Fruit fly (Drosophila melanogaster) S2 (cell line): ENCODE results near the gene CG13310.

Source experiments
- CG8478 ChIP-seq: fragments of >200 bp; optimal IDR thresholded peaks from 2 replicates; lab custom pipeline; 2018
- CTCF ChIP-seq, 2 experiments: fragments of >200 bp; optimal IDR thresholded peaks; 2 replicates each; lab custom pipeline; 2018

The CG13310 gene

dm6 chr3L:8804082-8804814 is 3.9 kb upstream of the CG13310 start, which contains the start of the genes CG32023 and CG34427:
TSS of gene CG32023 (minus strand) at chr3L:8804182.
TSS of gene CG34427 (plus strand) at chr3L:8804764.
- TF ChIP-seq CTCF (optimal IDR thresholded peaks at IDR 0.05; lab: Kevin White, UChicago) = no peak
- TF ChIP-seq CG8478 = no peak

dm6 chr3L:8802064-8802463 is 1.7 kb upstream of the CG13310 start, which contains the start of the genes CG13311 and CG34426:
TSS of gene CG13311 (minus strand) at chr3L:8802164.
TSS of gene CG34426 (plus strand) at chr3L:8802463.
- no peak for TF ChIP-seq CTCF (optimal IDR thresholded peaks at IDR 0.05; lab: Kevin White, UChicago)
- TF ChIP-seq CG8478 = no peak

DNA sequence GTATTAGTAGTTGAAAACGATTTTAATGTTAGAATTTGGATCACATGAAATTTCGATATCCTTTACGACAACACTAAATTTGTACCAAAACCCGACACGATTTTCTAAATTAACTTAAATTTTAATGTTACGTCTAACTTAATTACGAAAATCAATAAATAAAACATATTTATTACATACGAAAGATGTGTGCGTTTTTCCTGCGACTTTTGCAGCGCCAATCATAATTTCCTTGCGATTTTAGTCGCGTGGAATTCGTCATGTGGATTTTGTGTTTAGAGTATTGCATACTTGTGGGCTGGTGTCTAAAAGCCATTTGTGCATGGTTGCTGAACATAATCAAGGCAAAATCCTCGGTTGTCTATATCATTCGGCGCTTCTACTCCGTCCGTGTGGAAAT is 1.8 kb downstream of the CG13310 start:
- TF ChIP-seq CTCF (optimal IDR thresholded peaks at IDR 0.05; lab: Kevin White, UChicago) (no peak), CG8478 (no peak)

DNA sequence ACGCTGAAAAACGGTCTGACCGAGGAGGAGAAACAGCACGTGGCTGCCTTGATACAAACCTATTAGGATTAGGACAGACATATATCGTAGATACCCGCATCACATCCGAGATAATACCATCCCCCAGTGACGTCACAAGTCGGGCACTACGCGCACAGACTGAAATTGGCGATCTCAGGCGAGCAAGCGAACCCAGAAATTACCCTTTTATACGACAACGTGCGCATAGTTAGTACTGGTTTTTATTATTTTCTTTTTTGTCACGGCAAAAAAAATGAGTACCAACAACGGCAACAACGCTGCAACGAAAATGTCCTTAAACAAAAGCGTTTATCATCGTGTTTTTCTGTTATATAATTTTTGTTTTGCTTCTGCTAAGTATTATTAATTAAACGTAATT is 2.2 kb downstream of the CG13310 start:
- TF ChIP-seq CTCF (optimal IDR thresholded peaks at IDR 0.05; lab: Kevin White, UChicago) = no peak
- TF ChIP-seq CG8478 = no peak

DNA sequence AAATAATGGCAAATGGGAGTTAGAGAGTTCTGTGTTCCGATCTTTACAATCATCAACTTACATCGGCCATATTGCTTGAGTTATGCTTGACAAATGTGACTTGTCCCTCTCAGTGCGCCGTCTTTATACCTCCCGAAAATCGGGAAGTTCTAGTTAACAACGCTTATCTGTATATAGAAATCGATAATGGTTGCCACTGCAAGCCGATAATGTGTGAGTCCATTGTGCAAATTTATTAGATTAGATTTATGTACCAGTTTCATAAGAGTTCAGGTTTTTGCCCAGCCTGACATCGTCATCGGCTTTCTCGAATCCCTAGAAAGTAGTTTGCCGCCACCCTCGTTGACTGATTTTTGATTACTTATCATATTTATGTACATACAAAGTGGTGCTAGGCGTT is 11.9 kb downstream of the CG13310 start, which contains the start of gene Acbp5:
Gene Acbp5 (minus strand): TSS at position 101 of the 400 bp plus-strand sequence.
- no peak for TF ChIP-seq CTCF (optimal IDR thresholded peaks at IDR 0.05; lab: Kevin White, UChicago)
- TF ChIP-seq CG8478 = no peak

DNA sequence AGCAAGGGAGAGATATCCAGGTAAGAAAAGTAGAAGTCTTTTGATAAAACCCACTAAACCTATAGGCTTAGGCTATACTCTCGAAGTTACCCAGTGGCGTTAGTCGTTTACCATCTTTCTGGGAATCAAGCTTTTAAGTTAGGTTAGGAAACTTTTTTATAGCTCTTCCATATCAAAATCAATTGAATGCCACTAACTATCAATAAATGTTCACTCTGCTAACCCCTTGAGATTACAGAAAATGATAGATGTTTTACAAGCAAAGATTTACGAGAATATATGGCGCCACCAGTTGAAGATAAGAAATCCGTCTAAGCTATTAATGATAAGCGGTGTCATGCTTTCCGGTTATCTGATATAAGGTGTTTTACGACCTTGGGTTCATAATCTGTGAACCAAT is 12.6 kb downstream of the CG13310 start:
- TF ChIP-seq CG8478 (no peak), CTCF (optimal IDR thresholded peaks at IDR 0.05; lab: Kevin White, UChicago) (no peak)

DNA sequence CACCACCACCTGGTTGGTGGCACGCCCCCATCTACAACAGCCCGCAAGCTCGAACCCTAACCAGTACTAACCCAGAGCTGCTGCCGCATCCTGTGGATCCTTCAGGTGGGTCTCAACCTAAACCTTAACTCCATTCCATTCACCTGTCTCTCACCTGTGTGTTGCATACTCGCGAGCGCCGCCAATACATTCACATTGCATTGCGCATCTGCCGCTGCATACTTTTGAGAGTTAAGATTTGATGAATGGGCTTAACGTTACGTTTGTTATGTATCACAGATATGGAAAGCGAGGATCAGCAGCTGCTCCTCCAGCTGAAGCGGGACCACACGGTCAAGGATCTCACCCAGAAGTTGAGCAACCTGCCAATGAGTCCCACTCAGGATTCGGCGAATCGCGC is 13.1 kb downstream of the CG13310 start:
- TF ChIP-seq CTCF (optimal IDR thresholded peaks at IDR 0.05; lab: Kevin White, UChicago) = no peak
- no peak for TF ChIP-seq CG8478

dm6 chr3L:8783299-8783698 is 17.0 kb downstream of the CG13310 start:
- TF ChIP-seq CG8478 = no peak
- no peak for TF ChIP-seq CTCF (optimal IDR thresholded peaks at IDR 0.05; lab: Kevin White, UChicago)

dm6 chr3L:8781993-8782392 is 18.3 kb downstream of the CG13310 start:
- no peak for TF ChIP-seq CTCF (optimal IDR thresholded peaks at IDR 0.05; lab: Kevin White, UChicago)
- TF ChIP-seq CG8478 = no peak

dm6 chr3L:8780723-8781296 is 19.5 kb downstream of the CG13310 start:
- TF ChIP-seq CTCF (optimal IDR thresholded peaks at IDR 0.05; lab: Kevin White, UChicago) (no peak), CG8478 (no peak)

DNA sequence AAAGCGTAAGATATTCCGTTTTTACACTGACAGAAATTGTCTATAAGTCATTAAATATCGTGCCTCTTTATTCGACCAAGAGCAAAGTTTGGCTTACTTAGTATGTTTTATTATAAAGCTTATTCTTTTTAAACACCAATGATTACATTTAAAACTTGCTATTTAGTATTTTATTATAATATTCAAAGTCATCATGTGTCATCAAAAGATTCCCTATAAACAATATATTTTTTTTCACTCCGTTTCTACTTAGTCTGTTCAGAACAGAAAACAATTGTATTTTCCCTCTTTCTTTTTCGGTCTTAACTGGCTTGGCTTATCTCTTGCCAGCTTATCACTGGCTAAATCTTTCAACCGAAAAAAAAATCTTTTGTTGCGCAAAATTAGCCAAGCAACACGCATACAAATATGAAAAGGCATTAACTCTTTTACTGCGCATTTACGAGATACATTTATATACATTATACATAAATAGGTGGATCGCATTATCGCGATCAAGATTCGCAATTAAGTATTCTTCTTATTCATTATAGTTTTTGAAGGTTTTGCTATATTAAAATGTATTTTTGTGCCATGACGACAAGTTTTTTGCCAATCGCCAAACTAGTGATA is 22.9 kb downstream of the CG13310 start:
- TF ChIP-seq CG8478 (no peak), CTCF (optimal IDR thresholded peaks at IDR 0.05; lab: Kevin White, UChicago) (no peak)

- no peak for TF ChIP-seq CTCF (optimal IDR thresholded peaks at IDR 0.05; lab: Kevin White, UChicago)
- no peak for TF ChIP-seq CG8478
Measured at dm6 chr3L:8774974-8775731, 25.2 kb downstream of the CG13310 start.

DNA sequence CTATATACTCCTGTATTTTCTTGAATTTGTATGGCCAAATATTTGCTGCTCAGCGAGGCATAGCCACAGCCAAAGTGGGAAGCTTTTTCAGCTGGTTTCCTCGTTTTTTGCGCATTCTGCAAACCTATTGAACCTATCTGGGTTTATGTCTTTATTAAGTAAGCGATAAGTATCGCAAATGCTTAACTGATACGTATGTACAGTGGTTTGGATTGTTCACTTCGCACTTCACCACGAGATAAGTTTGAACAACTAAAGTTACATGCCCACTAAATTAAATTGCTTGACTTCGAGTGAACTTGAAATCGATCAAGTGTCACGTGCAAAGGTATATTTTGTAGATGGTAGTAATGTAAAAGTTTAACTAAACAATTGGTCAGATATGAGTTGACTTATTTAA is 26.6 kb downstream of the CG13310 start:
- TF ChIP-seq CG8478 (no peak), CTCF (optimal IDR thresholded peaks at IDR 0.05; lab: Kevin White, UChicago) (no peak)

- TF ChIP-seq CTCF (optimal IDR thresholded peaks at IDR 0.05; lab: Kevin White, UChicago) = no peak
- no peak for TF ChIP-seq CG8478
Measured at dm6 chr3L:8772998-8773684, 27.2 kb downstream of the CG13310 start.
